Worm (Caenorhabditis elegans): ENCODE measurements around the gene C16C10.1.

DNA sequence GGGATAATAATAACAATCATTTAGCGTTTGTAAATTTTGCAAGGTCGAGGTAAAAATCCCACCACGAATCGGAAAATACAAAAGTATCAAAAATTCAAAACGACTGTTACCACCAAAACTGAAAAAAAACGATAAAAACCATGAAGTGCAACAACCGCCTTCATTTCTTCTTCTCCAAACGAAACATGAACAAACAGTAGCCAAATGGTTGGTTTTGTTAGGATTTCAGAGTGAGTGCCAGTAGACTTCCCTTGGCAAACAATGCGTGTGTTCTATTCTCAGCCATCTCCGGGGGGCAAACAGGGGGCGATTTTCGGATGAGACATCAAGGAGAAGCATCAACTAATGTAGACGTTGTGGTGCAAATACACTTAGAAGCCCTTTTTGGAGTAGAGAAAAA lies 43.5 kb upstream of the C16C10.1 start:
- TF ChIP-seq zag-1 (tag; optimal IDR thresholded peaks at IDR 0.05) (no peak), zip-11 (GFP tag; IDR thresholded peaks at IDR 0.05) (no peak), nhr-28 (tag; optimal IDR thresholded peaks at IDR 0.05) (no peak), php-3 (GFP tag; IDR thresholded peaks at IDR 0.05) (no peak)
